Worm (Caenorhabditis elegans) whole organism, late embryonic: ENCODE measurements around the gene gldi-2.

Experiments
- C08G9.2 ChIP-seq: sonication (generic microtip); optimal IDR thresholded peaks from 2 replicates; lab custom pipeline; 2016; ENCODE audit warnings: mild to moderate bottlenecking, missing genetic modification characterization, moderate library complexity, missing compliant biosample characterization
- K02D7.2 ChIP-seq: sonication (generic microtip); optimal IDR thresholded peaks from 2 replicates; lab custom pipeline; 2017; ENCODE audit warnings: mild to moderate bottlenecking, missing genetic modification characterization, missing compliant biosample characterization
- T23F11.4 ChIP-seq: fragments of 200-800 bp; sonication (Bioruptor generic); optimal IDR thresholded peaks from 2 replicates; lab custom pipeline; 2018; ENCODE audit warnings: mild to moderate bottlenecking, missing genetic modification characterization, missing compliant biosample characterization
- Y22D7AL.16 ChIP-seq: sonication (generic microtip); optimal IDR thresholded peaks from 2 replicates; lab custom pipeline; 2016; ENCODE audit warnings: missing genetic modification characterization, missing compliant biosample characterization
- ceh-18 ChIP-seq: sonication (generic microtip); optimal IDR thresholded peaks from 2 replicates; lab custom pipeline; 2016; ENCODE audit warnings: missing genetic modification characterization, missing compliant biosample characterization
- ceh-19 ChIP-seq: fragments of 200-800 bp; sonication (Bioruptor generic); optimal IDR thresholded peaks from 2 replicates; lab custom pipeline; 2018; ENCODE audit warnings: mild to moderate bottlenecking, missing genetic modification characterization, missing compliant biosample characterization
- ceh-2 ChIP-seq: sonication (generic microtip); optimal IDR thresholded peaks from 2 replicates; lab custom pipeline; 2016; ENCODE audit warnings: missing genotype, missing genetic modification characterization, missing compliant biosample characterization
- ceh-22 ChIP-seq: sonication (generic microtip); optimal IDR thresholded peaks from 2 replicates; lab custom pipeline; 2017; ENCODE audit warnings: missing biosample characterization, missing genetic modification characterization
- ceh-24 ChIP-seq: sonication (generic microtip); optimal IDR thresholded peaks from 2 replicates; lab custom pipeline; 2016; ENCODE audit warnings: mild to moderate bottlenecking, missing genetic modification characterization, missing compliant biosample characterization
- ceh-45 ChIP-seq: fragments of 200-800 bp; sonication (Bioruptor generic); IDR thresholded peaks from 2 replicates; pipeline ENCODE4 v1.3.6; 2022; ENCODE audit warnings: missing genetic modification reagents, missing genetic modification characterization, missing compliant biosample characterization
- ceh-48 ChIP-seq: sonication (generic microtip); optimal IDR thresholded peaks from 2 replicates; lab custom pipeline; 2016; ENCODE audit warnings: missing genetic modification characterization, inconsistent platforms, missing compliant biosample characterization
- ceh-6 ChIP-seq: fragments of 200-800 bp; sonication (Bioruptor generic); optimal IDR thresholded peaks from 2 replicates; lab custom pipeline; 2018; ENCODE audit warnings: mild to moderate bottlenecking, missing genetic modification characterization, missing compliant biosample characterization
- che-1 ChIP-seq: sonication (generic microtip); optimal IDR thresholded peaks from 2 replicates; lab custom pipeline; 2016; ENCODE audit warnings: mild to moderate bottlenecking, missing genetic modification characterization, missing compliant biosample characterization
- dve-1 ChIP-seq: sonication (generic microtip); optimal IDR thresholded peaks from 2 replicates; lab custom pipeline; 2017; ENCODE audit warnings: antibody characterized with exemption, mild to moderate bottlenecking, missing genetic modification characterization, missing compliant biosample characterization
- elt-2 ChIP-seq: sonication (generic microtip); optimal IDR thresholded peaks from 2 replicates; lab custom pipeline; 2016; ENCODE audit warnings: missing genetic modification reagents, missing genetic modification characterization, missing compliant biosample characterization
- ets-4 ChIP-seq: sonication (generic microtip); optimal IDR thresholded peaks from 2 replicates; lab custom pipeline; 2016; ENCODE audit warnings: missing genetic modification characterization, missing compliant biosample characterization
- eyg-1 ChIP-seq: sonication (generic microtip); optimal IDR thresholded peaks from 2 replicates; lab custom pipeline; 2016; ENCODE audit warnings: missing genotype, missing genetic modification characterization, missing compliant biosample characterization
- fkh-10 ChIP-seq: fragments of 150-350 bp; optimal IDR thresholded peaks from 2 replicates; lab custom pipeline; 2014; ENCODE audit warnings: missing biosample characterization, missing genetic modification reagents, missing genetic modification characterization
- fkh-6 ChIP-seq: sonication (generic microtip); optimal IDR thresholded peaks from 2 replicates; lab custom pipeline; 2016; ENCODE audit warnings: missing genetic modification characterization, missing compliant biosample characterization
- hlh-15 ChIP-seq: sonication (generic microtip); optimal IDR thresholded peaks from 2 replicates; lab custom pipeline; 2016; ENCODE audit warnings: missing genetic modification characterization, missing compliant biosample characterization
- hlh-30 ChIP-seq: sonication (generic microtip); optimal IDR thresholded peaks from 2 replicates; lab custom pipeline; 2017; ENCODE audit warnings: antibody characterized with exemption, missing genetic modification characterization, missing compliant biosample characterization; ENCODE audit not compliant: insufficient read depth
- hlh-6 ChIP-seq: sonication (generic microtip); optimal IDR thresholded peaks from 2 replicates; lab custom pipeline; 2016; ENCODE audit warnings: missing genotype, missing genetic modification characterization, missing compliant biosample characterization
- lim-6 ChIP-seq: sonication (generic microtip); optimal IDR thresholded peaks from 2 replicates; lab custom pipeline; 2016; ENCODE audit warnings: missing genetic modification characterization, missing compliant biosample characterization
- lin-11 ChIP-seq: fragments of 200-800 bp; sonication (Bioruptor generic); optimal IDR thresholded peaks from 2 replicates; lab custom pipeline; 2018; ENCODE audit warnings: mild to moderate bottlenecking, missing genetic modification characterization, missing compliant biosample characterization
- madf-2 ChIP-seq: sonication (generic microtip); optimal IDR thresholded peaks from 2 replicates; lab custom pipeline; 2017; ENCODE audit warnings: missing genetic modification characterization, missing compliant biosample characterization
- nhr-11 ChIP-seq: fragments of 150-350 bp; optimal IDR thresholded peaks from 2 replicates; lab custom pipeline; 2014; ENCODE audit warnings: missing biosample characterization, missing genetic modification characterization
- nhr-232 ChIP-seq: sonication (generic microtip); optimal IDR thresholded peaks from 2 replicates; lab custom pipeline; 2016; ENCODE audit warnings: missing genetic modification characterization, missing compliant biosample characterization
- odd-2 ChIP-seq: sonication (generic microtip); optimal IDR thresholded peaks from 2 replicates; lab custom pipeline; 2017; ENCODE audit warnings: antibody characterized with exemption, mild to moderate bottlenecking, missing genetic modification characterization, missing compliant biosample characterization
- pax-1 ChIP-seq: fragments of 150-350 bp; optimal IDR thresholded peaks from 2 replicates; lab custom pipeline; 2014; ENCODE audit warnings: missing biosample characterization, missing genetic modification characterization
- pha-2 ChIP-seq: sonication (generic microtip); optimal IDR thresholded peaks from 2 replicates; lab custom pipeline; 2017; ENCODE audit warnings: mild to moderate bottlenecking, missing genetic modification characterization, missing compliant biosample characterization
- pros-1 ChIP-seq: fragments of 150-350 bp; optimal IDR thresholded peaks from 2 replicates; lab custom pipeline; 2014; ENCODE audit warnings: missing biosample characterization, missing genetic modification reagents, missing genetic modification characterization
- ref-2 ChIP-seq: sonication (generic microtip); optimal IDR thresholded peaks from 2 replicates; lab custom pipeline; 2016; ENCODE audit warnings: missing genetic modification characterization, missing compliant biosample characterization
- rnt-1 ChIP-seq: sonication (generic microtip); optimal IDR thresholded peaks from 2 replicates; lab custom pipeline; 2016; ENCODE audit warnings: missing genetic modification characterization, missing compliant biosample characterization
- sox-2 ChIP-seq: fragments of 200-800 bp; sonication (Bioruptor generic); IDR thresholded peaks from 2 replicates; pipeline ENCODE4 v1.3.6; 2022; ENCODE audit warnings: missing genetic modification reagents, missing genetic modification characterization, missing compliant biosample characterization
- syd-9 ChIP-seq: sonication (generic microtip); optimal IDR thresholded peaks from 2 replicates; lab custom pipeline; 2016; ENCODE audit warnings: mild to moderate bottlenecking, missing genetic modification characterization, moderate library complexity, missing compliant biosample characterization
- tbx-2 ChIP-seq: sonication (generic microtip); optimal IDR thresholded peaks from 2 replicates; lab custom pipeline; 2016; ENCODE audit warnings: missing genetic modification characterization, missing compliant biosample characterization
- unc-3 ChIP-seq, 2 experiments: fragments of 200-800 bp in 1 of 2; sonication (Bioruptor generic) in 1 of 2; sonication (generic microtip) in 1 of 2; conservative IDR thresholded peaks in 1 of 2; optimal IDR thresholded peaks in 1 of 2; 2 replicates each; pipeline versions ENCODE4 v1.3.6 to Lab custom; 2016 to 2022; ENCODE audit warnings: missing compliant biosample characterization in 2 of 2, missing genetic modification characterization in 2 of 2, missing genetic modification reagents in 1 of 2
- unc-42 ChIP-seq: sonication (generic microtip); optimal IDR thresholded peaks from 2 replicates; lab custom pipeline; 2016; ENCODE audit warnings: missing genotype, missing genetic modification characterization, missing compliant biosample characterization
- unc-86 ChIP-seq: sonication (generic microtip); optimal IDR thresholded peaks from 2 replicates; lab custom pipeline; 2016; ENCODE audit warnings: missing genetic modification characterization, missing compliant biosample characterization

gldi-2 gene

DNA sequence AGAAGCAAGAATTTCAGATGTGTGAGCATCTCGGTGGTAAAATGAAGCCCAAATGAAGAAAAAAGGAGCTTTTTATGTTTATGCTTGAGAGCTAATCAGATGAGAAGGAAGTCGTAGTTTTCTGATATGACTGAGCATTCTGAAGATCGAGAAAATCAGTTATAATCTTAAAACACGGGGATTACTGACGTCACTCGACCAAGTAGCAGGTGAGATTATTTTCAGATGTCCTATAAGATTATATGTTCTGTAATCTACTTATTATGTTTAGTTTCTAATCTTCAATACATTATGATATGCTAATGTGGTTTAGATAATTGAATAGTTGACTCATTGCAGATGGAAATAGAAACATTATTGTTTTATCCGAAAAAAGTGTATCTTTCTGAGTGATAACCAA is 37.4 kb upstream of the gldi-2 start, which contains the start of gene ins-14:
Gene ins-14, minus strand, starts transcription at position 32 of the 400 bp plus-strand sequence.
- TF ChIP-seq unc-3 (GFP tag; conservative IDR thresholded peaks at IDR 0.05; lab: Robert Waterston, UW) (no peak), unc-3 (tag; optimal IDR thresholded peaks at IDR 0.05; lab: Kevin White, UChicago) (no peak), pha-2 (tag; lab: Kevin White, UChicago) (no peak), ref-2 (tag; lab: Kevin White, UChicago) (no peak), ceh-19 (GFP tag; lab: Kevin White, UChicago) (no peak), dve-1 (no peak), K02D7.2 (tag; lab: Kevin White, UChicago) (no peak), T23F11.4 (GFP tag; lab: Kevin White, UChicago) (no peak), ceh-18 (no peak), rnt-1 (tag; lab: Kevin White, UChicago) (no peak), ceh-2 (no peak), ceh-6 (GFP tag; lab: Kevin White, UChicago) (no peak), nhr-11 (tag; lab: Kevin White, UChicago) (no peak), pros-1 (tag; lab: Kevin White, UChicago) (no peak), Y22D7AL.16 (no peak), lin-11 (tag; lab: Kevin White, UChicago) (no peak)

- TF ChIP-seq hlh-15 (tag; lab: Kevin White, UChicago) (no peak), tbx-2 (tag; lab: Kevin White, UChicago) (no peak), ets-4 (no peak), syd-9 (tag; lab: Kevin White, UChicago) (no peak), che-1 (no peak), ceh-45 (no peak), odd-2 (tag; lab: Kevin White, UChicago) (no peak), lin-11 (tag; lab: Kevin White, UChicago) (no peak), hlh-30 (tag; lab: Kevin White, UChicago) (no peak), madf-2 (no peak), fkh-10 (GFP tag; lab: Kevin White, UChicago) (no peak), pax-1 (tag; lab: Kevin White, UChicago) (no peak), elt-2 (no peak)
These were observed 36.8 kb upstream of the gldi-2 start, which contains the start of gene F41G3.5 for ce11 chrII:6746404-6746803. Gene F41G3.5, plus strand, starts transcription at chrII:6746704.

- no peak for TF ChIP-seq nhr-232 (tag; lab: Kevin White, UChicago)
- TF ChIP-seq ceh-24 (tag; lab: Kevin White, UChicago) = no peak
- no peak for TF ChIP-seq ceh-18
- TF ChIP-seq ceh-22 = no peak
- no peak for TF ChIP-seq unc-86
- TF ChIP-seq ref-2 (tag; lab: Kevin White, UChicago) = no peak
- no peak for TF ChIP-seq ceh-45
- no peak for TF ChIP-seq unc-42 (tag; lab: Kevin White, UChicago)
- TF ChIP-seq fkh-10 (GFP tag; lab: Kevin White, UChicago) = no peak
- TF ChIP-seq eyg-1 (tag; lab: Kevin White, UChicago) = no peak
- TF ChIP-seq T23F11.4 (GFP tag; lab: Kevin White, UChicago) = no peak
- TF ChIP-seq hlh-15 (tag; lab: Kevin White, UChicago) = no peak
- no peak for TF ChIP-seq hlh-6 (tag; lab: Kevin White, UChicago)
- no peak for TF ChIP-seq sox-2 (GFP tag; lab: Robert Waterston, UW)
- TF ChIP-seq, all 69 proteins: peak for 0
These were observed 33.8 kb upstream of the gldi-2 start, which contains the start of gene F41G3.10 for ce11 chrII:6749422-6749821. Gene F41G3.10, minus strand, starts transcription at chrII:6749522.

- TF ChIP-seq fkh-6 (tag; lab: Kevin White, UChicago) = no peak
- TF ChIP-seq pax-1 (tag; lab: Kevin White, UChicago) = no peak
- no peak for TF ChIP-seq ceh-48 (tag; lab: Kevin White, UChicago)
- TF ChIP-seq lim-6 (tag; lab: Kevin White, UChicago) = no peak
- TF ChIP-seq ceh-24 (tag; lab: Kevin White, UChicago) = no peak
- TF ChIP-seq C08G9.2 (tag; lab: Kevin White, UChicago) = no peak
- no peak for TF ChIP-seq ref-2 (tag; lab: Kevin White, UChicago)
- TF ChIP-seq ceh-18 = no peak
These were observed 32.3 kb upstream of the gldi-2 start, which contains the start of gene F41G3.20 for ce11 chrII:6750929-6751328. Gene F41G3.20, minus strand, starts transcription at chrII:6751029.
